Worm (Caenorhabditis elegans) whole organism, L4 larva: ENCODE results near the gene cpd-2.

Experiments
- R02D3.7 ChIP-seq: fragments of 150-350 bp; sonication (generic microtip); optimal IDR thresholded peaks from 3 replicates; lab custom pipeline; 2014; ENCODE audit warnings: missing biosample characterization, missing genetic modification characterization
- ZK546.5 ChIP-seq, 2 experiments: sonication (generic microtip); optimal IDR thresholded peaks; 2 replicates each; lab custom pipeline; 2017; ENCODE audit warnings: missing biosample characterization in 2 of 2, missing genetic modification characterization in 2 of 2
- egl-27 ChIP-seq: sonication (generic microtip); optimal IDR thresholded peaks from 3 replicates; lab custom pipeline; 2017; ENCODE audit warnings: missing biosample characterization, missing genetic modification reagents, missing genetic modification characterization
- hlh-30 ChIP-seq: sonication (generic microtip); optimal IDR thresholded peaks from 2 replicates; lab custom pipeline; 2017; ENCODE audit warnings: antibody characterized with exemption, mild to moderate bottlenecking, missing genetic modification characterization, missing compliant biosample characterization; ENCODE audit not compliant: insufficient read depth
- hmg-1.1 ChIP-seq: fragments of 200-800 bp; sonication (Bioruptor generic); IDR thresholded peaks from 2 replicates; pipeline ENCODE4 v1.3.6; 2022; ENCODE audit warnings: missing genetic modification reagents, missing genetic modification characterization, missing compliant biosample characterization

- TF ChIP-seq R02D3.7 (tag; lab: Kevin White, UChicago) (no peak), ZK546.5 (tag; optimal IDR thresholded peaks at IDR 0.05; lab: Kevin White, UChicago) (no peak), egl-27 (no peak), hlh-30 (tag; lab: Kevin White, UChicago) (no peak), hmg-1.1 (GFP tag; lab: Robert Waterston, UW) (no peak)
These were observed 46.9 kb upstream of the cpd-2 start for ce11 chrX:16002794-16003193.
